Fruit fly (Drosophila melanogaster): ENCODE measurements around the gene vir-1.

Gene vir-1

DNA sequence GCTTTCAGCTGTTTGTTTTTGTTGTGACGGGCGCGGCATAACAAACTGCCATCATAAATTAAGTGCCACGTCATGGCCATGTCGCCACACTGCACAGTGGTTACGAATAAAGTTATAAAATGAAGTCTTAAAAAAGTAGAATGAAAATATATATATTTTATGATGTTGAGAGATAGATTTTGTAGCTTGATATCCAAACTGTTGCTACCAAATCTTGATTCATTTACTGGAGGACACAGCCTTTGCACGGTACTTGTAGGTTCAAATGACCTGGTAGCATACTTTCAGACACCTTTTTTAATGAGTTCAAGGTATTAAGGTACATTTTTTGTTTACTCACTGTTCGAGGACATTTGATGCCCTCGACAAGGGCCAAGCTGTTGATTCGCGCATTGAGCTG, 69.3 kb downstream of the vir-1 start:
- no peak for TF ChIP-seq CG32264 (GFP tag; optimal IDR thresholded peaks at IDR 0.05)
- no peak for TF ChIP-seq h (GFP tag; optimal IDR thresholded peaks at IDR 0.05)
- no peak for TF ChIP-seq dsf (GFP tag; optimal IDR thresholded peaks at IDR 0.05; ENCODE audit: borderline replicate concordance)
- TF ChIP-seq HLH106 (tag; optimal IDR thresholded peaks at IDR 0.05), result no peak
- TF ChIP-seq OdsH (GFP tag; optimal IDR thresholded peaks at IDR 0.05), result no peak
- TF ChIP-seq fru (GFP tag; optimal IDR thresholded peaks at IDR 0.05), result no peak
- no peak for TF ChIP-seq Vsx2 (GFP tag; optimal IDR thresholded peaks at IDR 0.05; ENCODE audit: partially characterized antibody)
- TF ChIP-seq usp (GFP tag; optimal IDR thresholded peaks at IDR 0.05), result no peak
- no peak for TF ChIP-seq ey (GFP tag; optimal IDR thresholded peaks at IDR 0.05)
- TF ChIP-seq CG9705 (GFP tag; optimal IDR thresholded peaks at IDR 0.05), result no peak
- TF ChIP-seq Mio (GFP tag; optimal IDR thresholded peaks at IDR 0.05), result no peak
- TF ChIP-seq N (GFP tag; optimal IDR thresholded peaks at IDR 0.05), result no peak
- no peak for TF ChIP-seq psq (GFP tag; optimal IDR thresholded peaks at IDR 0.05)
- no peak for TF ChIP-seq lola (GFP tag; optimal IDR thresholded peaks at IDR 0.05)
- no peak for TF ChIP-seq jim (GFP tag; optimal IDR thresholded peaks at IDR 0.05)
- TF ChIP-seq dmrt93B (GFP tag; optimal IDR thresholded peaks at IDR 0.05), result no peak
- no peak for TF ChIP-seq pan (optimal IDR thresholded peaks at IDR 0.05)
- TF ChIP-seq Dif (GFP tag; optimal IDR thresholded peaks at IDR 0.05; ENCODE audit: partially characterized antibody), result no peak
- TF ChIP-seq Abd-B (GFP tag; optimal IDR thresholded peaks at IDR 0.05), result no peak

Data from whole organism, wandering third instar larva.